Worm (Caenorhabditis elegans) whole organism, L4 larva: ENCODE data around the gene Y62H9A.10.

Experiments used
- F10B5.3 ChIP-seq: sonication (generic microtip); optimal IDR thresholded peaks from 2 replicates; lab custom pipeline; 2016; ENCODE audit warnings: mild to moderate bottlenecking, missing genetic modification characterization, missing compliant biosample characterization
- F37D6.2 ChIP-seq: sonication (generic microtip); optimal IDR thresholded peaks from 2 replicates; lab custom pipeline; 2016; ENCODE audit warnings: mild to moderate bottlenecking, missing genetic modification characterization, missing compliant biosample characterization
- F44E2.7 ChIP-seq: fragments of 200-800 bp; sonication (Bioruptor generic); IDR thresholded peaks from 2 replicates; pipeline ENCODE4 v2.1.2; 2022; ENCODE audit warnings: missing genetic modification characterization, missing compliant biosample characterization
- Y75B8A.6 ChIP-seq: fragments of 200-800 bp; sonication (Bioruptor generic); IDR thresholded peaks from 2 replicates; pipeline ENCODE4 v1.3.6; 2022; ENCODE audit warnings: missing genetic modification reagents, missing genetic modification characterization, missing compliant biosample characterization
- aha-1 ChIP-seq: fragments of 150-350 bp; peaks from one replicate; lab custom pipeline; 2014; ENCODE audit warnings: missing biosample characterization, missing genetic modification characterization
- arid-1 ChIP-seq: fragments of 200-800 bp; sonication (Bioruptor generic); conservative IDR thresholded peaks from 2 replicates; pipeline ENCODE4 v1.3.6; 2022; ENCODE audit warnings: missing genetic modification reagents, missing genetic modification characterization, missing compliant biosample characterization
- ceh-28 ChIP-seq: fragments of 150-350 bp; optimal IDR thresholded peaks from 2 replicates; lab custom pipeline; 2014; ENCODE audit warnings: missing biosample characterization, missing genetic modification reagents, missing genetic modification characterization
- cey-2 ChIP-seq: sonication (generic microtip); optimal IDR thresholded peaks from 3 replicates; lab custom pipeline; 2017; ENCODE audit warnings: missing genetic modification characterization, mild to moderate bottlenecking, missing compliant biosample characterization, antibody characterized with exemption, borderline replicate concordance; ENCODE audit not compliant: insufficient read depth
- daf-16 ChIP-seq, 3 experiments: sonication (generic microtip); optimal IDR thresholded peaks; 2 replicates each; lab custom pipeline; 2016 to 2017; ENCODE audit warnings: missing genetic modification characterization in 3 of 3, missing genetic modification reagents in 3 of 3, mild to moderate bottlenecking in 2 of 3, missing compliant biosample characterization in 2 of 3, missing biosample characterization in 1 of 3, moderate library complexity in 1 of 3
- daf-19 ChIP-seq: fragments of 200-800 bp; sonication (Bioruptor generic); conservative IDR thresholded peaks from 2 replicates; pipeline ENCODE4 v1.3.6; 2022; ENCODE audit warnings: missing genetic modification characterization, missing compliant biosample characterization
- daf-8 ChIP-seq: fragments of 200-800 bp; sonication (Bioruptor generic); IDR thresholded peaks from 2 replicates; pipeline ENCODE4 v1.3.6; 2022; ENCODE audit warnings: missing genetic modification characterization, missing compliant biosample characterization
- dmd-9 ChIP-seq: fragments of 200-800 bp; sonication (Bioruptor generic); IDR thresholded peaks from 2 replicates; pipeline ENCODE4 v1.3.6; 2022; ENCODE audit warnings: missing genetic modification reagents, missing genetic modification characterization, missing compliant biosample characterization
- duxl-1 ChIP-seq: sonication (generic microtip); optimal IDR thresholded peaks from 2 replicates; lab custom pipeline; 2016; ENCODE audit warnings: mild to moderate bottlenecking, missing genetic modification characterization, moderate library complexity, missing compliant biosample characterization; ENCODE audit not compliant: poor library complexity
- egl-43 ChIP-seq: fragments of 200-800 bp; sonication (Bioruptor generic); IDR thresholded peaks from 2 replicates; pipeline ENCODE4 v1.3.6; 2022; ENCODE audit warnings: missing genetic modification reagents, missing genetic modification characterization, missing compliant biosample characterization
- jun-1 ChIP-seq: fragments of 150-350 bp; optimal IDR thresholded peaks from 2 replicates; lab custom pipeline; 2014; ENCODE audit warnings: missing biosample characterization, missing genetic modification reagents, missing genetic modification characterization
- mdl-1 ChIP-seq, 2 experiments: fragments of 150-350 bp in 1 of 2; sonication (generic microtip) in 1 of 2; optimal IDR thresholded peaks; 2 replicates each; lab custom pipeline; 2014 to 2017; ENCODE audit warnings: missing biosample characterization in 2 of 2, missing genetic modification characterization in 2 of 2
- mes-2 ChIP-seq: sonication (generic microtip); optimal IDR thresholded peaks from 2 replicates; lab custom pipeline; 2016; ENCODE audit warnings: missing genotype, mild to moderate bottlenecking, missing genetic modification characterization, missing compliant biosample characterization; ENCODE audit not compliant: poor library complexity, severe bottlenecking
- nhr-102 ChIP-seq: sonication (generic microtip); optimal IDR thresholded peaks from 2 replicates; lab custom pipeline; 2016; ENCODE audit warnings: mild to moderate bottlenecking, missing genetic modification characterization, moderate library complexity, missing compliant biosample characterization
- nhr-28 ChIP-seq: fragments of 150-350 bp; optimal IDR thresholded peaks from 2 replicates; lab custom pipeline; 2014; ENCODE audit warnings: missing biosample characterization, missing genetic modification characterization
- nhr-41 ChIP-seq: fragments of 200-800 bp; sonication (Bioruptor generic); IDR thresholded peaks from 2 replicates; pipeline ENCODE4 v1.3.6; 2022; ENCODE audit warnings: missing genetic modification reagents, missing genetic modification characterization, missing compliant biosample characterization
- nhr-48 ChIP-seq: sonication (generic microtip); optimal IDR thresholded peaks from 2 replicates; lab custom pipeline; 2016; ENCODE audit warnings: mild to moderate bottlenecking, missing genetic modification characterization, missing compliant biosample characterization
- pqm-1 ChIP-seq: sonication (generic microtip); optimal IDR thresholded peaks from 2 replicates; lab custom pipeline; 2017; ENCODE audit warnings: missing biosample characterization, missing genetic modification characterization
- rbr-2 ChIP-seq: sonication (generic microtip); optimal IDR thresholded peaks from 2 replicates; lab custom pipeline; 2016; ENCODE audit warnings: missing genotype, missing genetic modification characterization, missing compliant biosample characterization
- skn-1 ChIP-seq: fragments of 150-350 bp; optimal IDR thresholded peaks from 2 replicates; lab custom pipeline; 2014; ENCODE audit warnings: missing biosample characterization, missing genetic modification characterization
- snpc-1.2 ChIP-seq: fragments of 200-800 bp; sonication (Bioruptor generic); IDR thresholded peaks from 2 replicates; pipeline ENCODE4 v1.3.6; 2022; ENCODE audit warnings: missing genetic modification reagents, missing genetic modification characterization, missing compliant biosample characterization
- spr-3 ChIP-seq: fragments of 200-800 bp; sonication (Bioruptor generic); optimal IDR thresholded peaks from 2 replicates; lab custom pipeline; 2018; ENCODE audit warnings: mild to moderate bottlenecking, missing genetic modification characterization, missing compliant biosample characterization
- unc-62 ChIP-seq, 3 experiments: fragments of 150-350 bp in 1 of 3; sonication (generic microtip); optimal IDR thresholded peaks in 2 of 3; peaks in 1 of 3; 1 replicate in 1 of 3; 2 replicates in 2 of 3; lab custom pipeline; 2014 to 2017; ENCODE audit warnings: missing biosample characterization in 3 of 3, missing genetic modification characterization in 3 of 3, missing genetic modification reagents in 3 of 3, missing genotype in 1 of 3
- zag-1 ChIP-seq: fragments of 150-350 bp; optimal IDR thresholded peaks from 2 replicates; lab custom pipeline; 2014; ENCODE audit warnings: missing biosample characterization, missing genetic modification characterization
- zfp-2 ChIP-seq: sonication (generic microtip); optimal IDR thresholded peaks from 2 replicates; lab custom pipeline; 2016; ENCODE audit warnings: mild to moderate bottlenecking, missing genetic modification characterization, missing compliant biosample characterization
- zip-11 ChIP-seq: fragments of 200-800 bp; sonication (Bioruptor generic); IDR thresholded peaks from 2 replicates; pipeline ENCODE4 v1.3.6; 2022; ENCODE audit warnings: missing genetic modification characterization, missing compliant biosample characterization
- ztf-11 ChIP-seq: fragments of 150-350 bp; optimal IDR thresholded peaks from 2 replicates; lab custom pipeline; 2014; ENCODE audit warnings: missing biosample characterization, missing genetic modification characterization

The Y62H9A.10 gene

DNA sequence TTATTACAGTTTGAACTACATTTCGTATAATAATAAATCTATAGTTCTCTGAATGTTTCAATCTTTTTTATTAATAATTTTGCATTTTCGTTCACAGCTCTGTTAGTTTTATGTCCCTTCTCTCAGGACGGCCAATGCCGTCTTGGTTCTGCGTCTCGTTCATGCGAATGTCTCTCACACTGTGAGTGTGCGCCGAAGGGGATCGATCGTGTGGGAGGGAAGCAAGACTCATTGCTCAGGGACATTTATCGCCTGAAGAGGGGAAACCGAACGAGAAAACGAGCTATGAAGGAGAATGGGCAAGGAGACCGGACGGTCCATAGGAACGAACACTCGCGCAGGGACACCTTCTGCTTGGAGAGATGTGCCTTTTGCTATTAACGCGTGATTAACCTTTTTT, 3.5 kb downstream of the Y62H9A.10 start:
- peak; percentile 46 for TF ChIP-seq rbr-2 (tag; lab: Kevin White, UChicago)
- no peak for TF ChIP-seq zfp-2 (tag; lab: Kevin White, UChicago)
- TF ChIP-seq aha-1 = peak; percentile 57
- TF ChIP-seq F10B5.3 (tag; lab: Kevin White, UChicago) = peak; percentile 12
- peak in 1 of 2 experiments; percentile 85 for TF ChIP-seq unc-62 (GFP tag; optimal IDR thresholded peaks at IDR 0.05 in 1 of 2; lab: Kevin White, UChicago)
- TF ChIP-seq unc-62 (tag; optimal IDR thresholded peaks at IDR 0.05; lab: Kevin White, UChicago) = no peak
- peak; percentile 51 for TF ChIP-seq F37D6.2
- TF ChIP-seq zag-1 (tag; lab: Kevin White, UChicago) = no peak
- TF ChIP-seq ceh-28 (tag; lab: Kevin White, UChicago) = peak; percentile 43

DNA sequence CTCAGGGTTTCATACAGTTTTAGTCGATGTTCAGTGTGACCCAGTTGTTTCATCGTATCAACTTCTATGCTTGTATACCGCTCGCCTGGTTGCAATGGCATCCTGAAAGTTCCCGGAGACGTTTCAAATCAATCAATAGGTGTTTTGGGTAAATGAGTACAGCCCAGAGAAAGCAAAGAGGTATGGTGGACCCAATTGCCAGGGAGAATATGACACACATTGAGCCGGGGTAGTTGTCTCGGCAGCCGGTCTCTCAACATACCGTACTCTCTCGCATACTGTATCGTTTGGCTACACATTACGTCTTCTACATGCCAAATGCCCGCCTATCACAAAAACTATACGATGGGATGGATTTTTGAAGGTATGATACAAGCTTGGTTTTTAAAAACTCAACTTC, 4.5 kb downstream of the Y62H9A.10 start, which contains the start of gene Y62H9A.9:
Y62H9A.9 (minus strand) TSS at position 101 of the 400 bp plus-strand sequence.
- no peak for TF ChIP-seq daf-19
- no peak for TF ChIP-seq mdl-1 (tag; optimal IDR thresholded peaks at IDR 0.05; lab: Kevin White, UChicago)
- no peak for TF ChIP-seq zfp-2 (tag; lab: Kevin White, UChicago)
- TF ChIP-seq nhr-48 (tag; lab: Kevin White, UChicago) = no peak
- TF ChIP-seq F10B5.3 (tag; lab: Kevin White, UChicago) = no peak
- no peak for TF ChIP-seq jun-1 (tag; lab: Kevin White, UChicago)
- TF ChIP-seq daf-8 (GFP tag; lab: Robert Waterston, UW) = no peak
- no peak for TF ChIP-seq dmd-9
- TF ChIP-seq rbr-2 (tag; lab: Kevin White, UChicago) = no peak
- TF ChIP-seq pqm-1 (tag; lab: Kevin White, UChicago) = no peak
- no peak for TF ChIP-seq nhr-28
- no peak for TF ChIP-seq F37D6.2
- TF ChIP-seq nhr-102 (tag; lab: Kevin White, UChicago) = no peak
- TF ChIP-seq zip-11 (GFP tag; lab: Robert Waterston, UW) = no peak
- TF ChIP-seq arid-1 = no peak
- no peak for TF ChIP-seq egl-43 (GFP tag; lab: Robert Waterston, UW)
- no peak for TF ChIP-seq cey-2 (tag; lab: Kevin White, UChicago)
- TF ChIP-seq daf-16 (GFP tag; optimal IDR thresholded peaks at IDR 0.05; lab: Kevin White, UChicago) = no peak
- no peak for TF ChIP-seq daf-16 (tag; optimal IDR thresholded peaks at IDR 0.05; lab: Kevin White, UChicago)
- TF ChIP-seq snpc-1.2 (GFP tag; lab: Robert Waterston, UW) = no peak
- TF ChIP-seq, all 104 proteins: peak for 0

DNA sequence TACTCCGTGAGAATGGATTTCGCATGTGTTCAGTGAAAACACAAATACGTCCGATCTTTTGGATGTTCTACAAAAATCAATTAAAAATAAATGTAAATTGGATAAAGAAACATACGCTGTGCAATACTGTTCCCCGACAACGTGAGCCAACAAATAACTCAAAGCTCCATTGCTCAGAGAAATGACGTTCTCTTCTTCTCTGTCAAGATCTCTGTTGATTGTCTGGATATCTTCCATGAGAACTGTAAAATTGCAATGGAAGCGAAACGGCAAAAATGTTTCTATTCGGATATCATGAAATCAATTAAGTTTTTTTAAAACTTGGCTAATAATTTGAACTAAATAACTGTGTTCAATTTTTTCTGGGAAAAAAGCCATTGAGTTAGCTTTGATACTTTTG, 5.9 kb downstream of the Y62H9A.10 start:
- TF ChIP-seq skn-1 (tag; lab: Kevin White, UChicago) (no peak), aha-1 (peak; percentile 93)

DNA sequence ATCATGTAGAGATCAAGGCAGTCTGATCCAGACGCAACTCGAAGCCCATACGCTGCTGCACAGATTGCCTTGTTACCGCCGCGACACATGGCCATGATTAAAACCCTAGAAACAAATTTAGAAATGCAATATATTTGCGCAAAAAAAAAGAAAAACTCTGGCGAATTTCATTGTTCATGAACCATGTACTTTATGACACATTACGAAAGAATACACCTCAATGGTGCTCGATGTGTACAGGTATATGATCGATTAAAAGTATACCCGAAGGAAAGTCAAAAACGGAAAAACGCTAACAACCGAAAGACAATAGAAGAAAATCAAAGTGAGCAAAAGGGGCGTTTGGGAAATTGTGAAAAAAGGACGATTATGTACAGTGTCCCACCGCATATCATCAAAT, 10.2 kb downstream of the Y62H9A.10 start, which contains the start of gene Y62H9A.8:
Y62H9A.8 (minus strand) TSS at position 101 of the 400 bp plus-strand sequence.
- TF ChIP-seq ztf-11 (tag; lab: Kevin White, UChicago) (no peak), duxl-1 (no peak), F44E2.7 (no peak), daf-8 (GFP tag; lab: Robert Waterston, UW) (no peak), mes-2 (tag; lab: Kevin White, UChicago) (no peak), Y75B8A.6 (GFP tag; lab: Robert Waterston, UW) (no peak)
- TF ChIP-seq, all 104 proteins: peak for 0

DNA sequence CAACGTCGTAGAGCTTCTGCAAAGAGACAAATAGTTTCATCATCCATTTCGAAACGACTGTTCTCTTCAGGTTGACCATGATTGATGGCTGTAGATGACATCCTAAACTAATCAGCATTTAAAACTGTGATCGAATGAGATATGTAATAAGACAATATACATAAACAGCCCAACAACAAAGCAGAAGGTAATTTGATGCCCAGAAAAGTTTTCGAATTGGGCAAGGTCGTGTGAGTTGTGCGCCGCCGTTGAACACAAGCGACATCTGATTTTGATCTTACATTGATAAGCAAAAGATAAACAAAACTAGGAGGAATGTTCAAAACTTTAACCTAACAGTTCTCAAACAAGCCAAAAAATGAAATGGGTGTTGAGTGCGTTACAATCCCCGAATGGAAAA, 17.0 kb downstream of the Y62H9A.10 start, which contains the start of gene Y62H9A.7:
Y62H9A.7 (minus strand) TSS at position 101 of the 400 bp plus-strand sequence.
- TF ChIP-seq nhr-41 (GFP tag; lab: Robert Waterston, UW) (no peak), zip-11 (GFP tag; lab: Robert Waterston, UW) (no peak), cey-2 (tag; lab: Kevin White, UChicago) (no peak), spr-3 (GFP tag; lab: Kevin White, UChicago) (no peak)
